Fruit fly (Drosophila melanogaster) whole organism, embryonic: ENCODE measurements around the gene cni.

Experiments used
- Atf-2 ChIP-seq: fragments of 200-800 bp; sonication (Bioruptor generic); optimal IDR thresholded peaks from 2 replicates; lab custom pipeline; 2016; ENCODE audit warnings: missing biosample characterization, missing genetic modification characterization
- Atf6 ChIP-seq: fragments of 200-800 bp; sonication (Bioruptor generic); IDR thresholded peaks from 2 replicates; pipeline ENCODE4 v1.3.6; 2022; ENCODE audit warnings: missing biosample characterization, missing genetic modification characterization
- CG10431 ChIP-seq: fragments of 200-800 bp; sonication (Bioruptor generic); optimal IDR thresholded peaks from 3 replicates; lab custom pipeline; 2018; ENCODE audit warnings: missing biosample characterization, mild to moderate bottlenecking, missing genetic modification characterization
- CG10462 ChIP-seq: fragments of 200-800 bp; sonication (Bioruptor generic); optimal IDR thresholded peaks from 2 replicates; lab custom pipeline; 2016; ENCODE audit warnings: missing biosample characterization, missing genetic modification characterization
- CG10979 ChIP-seq: fragments of 200-800 bp; sonication (Bioruptor generic); optimal IDR thresholded peaks from 2 replicates; lab custom pipeline; 2018; ENCODE audit warnings: missing biosample characterization, mild to moderate bottlenecking, missing genetic modification characterization, moderate library complexity
- CG11093 ChIP-seq: fragments of 200-800 bp; sonication (Bioruptor generic); IDR thresholded peaks from 3 replicates; pipeline ENCODE4 v1.3.6; 2022; ENCODE audit warnings: missing biosample characterization, missing genetic modification characterization
- CG11247 ChIP-seq: fragments of 200-800 bp; sonication (Bioruptor generic); IDR thresholded peaks from 2 replicates; pipeline ENCODE4 v1.3.6; 2022; ENCODE audit warnings: missing biosample characterization, missing genetic modification characterization
- CG11504 ChIP-seq: fragments of 200-800 bp; sonication (Bioruptor generic); optimal IDR thresholded peaks from 3 replicates; lab custom pipeline; 2019; ENCODE audit warnings: missing biosample characterization, mild to moderate bottlenecking, missing genetic modification characterization, moderate library complexity
- CG12071 ChIP-seq: fragments of 200-800 bp; sonication (Bioruptor generic); optimal IDR thresholded peaks from 3 replicates; lab custom pipeline; 2018; ENCODE audit warnings: missing biosample characterization, mild to moderate bottlenecking, missing genetic modification characterization
- CG15073 ChIP-seq: fragments of 200-800 bp; sonication (Bioruptor generic); optimal IDR thresholded peaks from 2 replicates; lab custom pipeline; 2016; ENCODE audit warnings: missing biosample characterization, missing genetic modification characterization
- CG15601 ChIP-seq: fragments of 200-800 bp; sonication (Bioruptor generic); optimal IDR thresholded peaks from 3 replicates; lab custom pipeline; 2019; ENCODE audit warnings: missing biosample characterization, mild to moderate bottlenecking, missing genetic modification characterization, moderate library complexity
- CG1603 ChIP-seq: fragments of 200-800 bp; sonication (Bioruptor generic); optimal IDR thresholded peaks from 2 replicates; lab custom pipeline; 2019; ENCODE audit warnings: missing biosample characterization, mild to moderate bottlenecking, missing genetic modification characterization, moderate library complexity
- CG18011 ChIP-seq: fragments of 200-800 bp; sonication (Bioruptor generic); optimal IDR thresholded peaks from 2 replicates; lab custom pipeline; 2017; ENCODE audit warnings: missing biosample characterization, missing genetic modification characterization, mild to moderate bottlenecking, moderate library complexity, missing genotype
- CG18262 ChIP-seq: fragments of 200-800 bp; optimal IDR thresholded peaks from 3 replicates; lab custom pipeline; 2019; ENCODE audit warnings: missing biosample characterization, mild to moderate bottlenecking, missing genetic modification characterization, moderate library complexity
- CG2712 ChIP-seq: fragments of 200-800 bp; optimal IDR thresholded peaks from 3 replicates; lab custom pipeline; 2019; ENCODE audit warnings: missing biosample characterization, mild to moderate bottlenecking, missing genetic modification characterization, moderate library complexity
- CG31365 ChIP-seq: fragments of 200-800 bp; sonication (Bioruptor generic); optimal IDR thresholded peaks from 2 replicates; lab custom pipeline; 2018; ENCODE audit warnings: missing biosample characterization, mild to moderate bottlenecking, missing genetic modification characterization
- CG31388 ChIP-seq: fragments of 200-800 bp; sonication (Bioruptor generic); optimal IDR thresholded peaks from 2 replicates; lab custom pipeline; 2016; ENCODE audit warnings: missing biosample characterization, missing genetic modification characterization
- CG32772 ChIP-seq: fragments of 200-800 bp; sonication (Bioruptor generic); IDR thresholded peaks from 2 replicates; pipeline ENCODE4 v1.3.6; 2022; ENCODE audit warnings: missing biosample characterization, missing genetic modification characterization
- CG4424 ChIP-seq: fragments of 200-800 bp; sonication (Bioruptor generic); optimal IDR thresholded peaks from 3 replicates; lab custom pipeline; 2016; ENCODE audit warnings: missing biosample characterization, missing genetic modification characterization
- CG6813 ChIP-seq: fragments of 200-800 bp; sonication (Bioruptor generic); optimal IDR thresholded peaks from 2 replicates; lab custom pipeline; 2017; ENCODE audit warnings: missing biosample characterization, missing genetic modification characterization, mild to moderate bottlenecking, moderate library complexity, missing genetic modification reagents
- CG7357 ChIP-seq: fragments of 200-800 bp; sonication (Bioruptor generic); IDR thresholded peaks from 3 replicates; pipeline ENCODE4 v1.3.6; 2022; ENCODE audit warnings: missing biosample characterization, missing genetic modification characterization
- CG7839 ChIP-seq: fragments of 200-800 bp; sonication (Bioruptor generic); optimal IDR thresholded peaks from 3 replicates; lab custom pipeline; 2018; ENCODE audit warnings: missing biosample characterization, mild to moderate bottlenecking, missing genetic modification characterization, moderate library complexity
- CG9932 ChIP-seq: fragments of 200-800 bp; sonication (Bioruptor generic); IDR thresholded peaks from 2 replicates; pipeline ENCODE4 v1.3.6; 2022; ENCODE audit warnings: missing biosample characterization, missing genetic modification characterization
- CrebB ChIP-seq: fragments of 200-800 bp; sonication (Bioruptor generic); optimal IDR thresholded peaks from 3 replicates; lab custom pipeline; 2018; ENCODE audit warnings: missing biosample characterization, mild to moderate bottlenecking, missing genetic modification characterization
- Dbx ChIP-seq: fragments of 200-800 bp; sonication (Bioruptor generic); IDR thresholded peaks from 3 replicates; pipeline ENCODE4 v1.3.6; 2022; ENCODE audit warnings: missing biosample characterization, missing genetic modification characterization
- Deaf1 ChIP-seq: fragments of 200-800 bp; optimal IDR thresholded peaks from 3 replicates; lab custom pipeline; 2019; ENCODE audit warnings: missing biosample characterization, mild to moderate bottlenecking, missing genetic modification characterization, moderate library complexity
- Drgx ChIP-seq: fragments of 200-800 bp; sonication (Bioruptor generic); IDR thresholded peaks from 2 replicates; pipeline ENCODE4 v1.3.6; 2022; ENCODE audit warnings: missing biosample characterization, missing genetic modification characterization
- E2f1 ChIP-seq: fragments of 200-800 bp; sonication (Bioruptor generic); IDR thresholded peaks from 2 replicates; pipeline ENCODE4 v1.3.6; 2022; ENCODE audit warnings: missing biosample characterization, missing genetic modification characterization
- Fer1 ChIP-seq: fragments of 200-800 bp; sonication (Bioruptor generic); optimal IDR thresholded peaks from 2 replicates; lab custom pipeline; 2017; ENCODE audit warnings: missing biosample characterization, mild to moderate bottlenecking, missing genetic modification characterization
- GATAe ChIP-seq: fragments of 200-800 bp; sonication (Bioruptor generic); conservative IDR thresholded peaks from 2 replicates; pipeline ENCODE4 v1.3.6; 2022; ENCODE audit warnings: missing biosample characterization, missing genetic modification characterization
- HLH3B ChIP-seq: fragments of 200-800 bp; sonication (Bioruptor generic); IDR thresholded peaks from 2 replicates; pipeline ENCODE4 v1.3.6; 2022; ENCODE audit warnings: missing biosample characterization, missing genetic modification characterization
- HmgZ ChIP-seq: fragments of 200-800 bp; sonication (Bioruptor generic); optimal IDR thresholded peaks from 2 replicates; lab custom pipeline; 2018; ENCODE audit warnings: missing biosample characterization, mild to moderate bottlenecking, missing genetic modification characterization
- Opbp ChIP-seq: fragments of 200-800 bp; sonication (Bioruptor generic); IDR thresholded peaks from 3 replicates; pipeline ENCODE4 v1.3.6; 2022; ENCODE audit warnings: missing biosample characterization, missing genetic modification characterization; ENCODE audit not compliant: partially characterized antibody
- PHDP ChIP-seq: fragments of 200-800 bp; sonication (Bioruptor generic); optimal IDR thresholded peaks from 3 replicates; lab custom pipeline; 2018; ENCODE audit warnings: missing biosample characterization, mild to moderate bottlenecking, missing genetic modification characterization, moderate library complexity
- ac ChIP-seq: fragments of 200-800 bp; sonication (Bioruptor generic); optimal IDR thresholded peaks from 3 replicates; lab custom pipeline; 2017; ENCODE audit warnings: missing biosample characterization, mild to moderate bottlenecking, missing genetic modification characterization
- ash1 ChIP-seq: fragments of 200-800 bp; sonication (Bioruptor generic); optimal IDR thresholded peaks from 2 replicates; lab custom pipeline; 2018; ENCODE audit warnings: missing biosample characterization, mild to moderate bottlenecking, missing genetic modification characterization
- bcd ChIP-seq: fragments of 200-800 bp; sonication (Bioruptor generic); optimal IDR thresholded peaks from 2 replicates; lab custom pipeline; 2017; ENCODE audit warnings: missing biosample characterization, mild to moderate bottlenecking, missing genetic modification characterization
- bowl ChIP-seq: fragments of 200-800 bp; sonication (Bioruptor generic); IDR thresholded peaks from 2 replicates; pipeline ENCODE4 v1.3.6; 2022; ENCODE audit warnings: missing biosample characterization, missing genetic modification characterization
- btn ChIP-seq: fragments of 200-800 bp; sonication (Bioruptor generic); optimal IDR thresholded peaks from 2 replicates; lab custom pipeline; 2016; ENCODE audit warnings: missing biosample characterization, missing genetic modification characterization
- cwo ChIP-seq: fragments of 200-800 bp; sonication (Bioruptor generic); optimal IDR thresholded peaks from 3 replicates; lab custom pipeline; 2017; ENCODE audit warnings: missing biosample characterization, missing genetic modification characterization, mild to moderate bottlenecking, moderate library complexity, missing genetic modification reagents
- esg ChIP-seq: fragments of 200-800 bp; sonication (Bioruptor generic); conservative IDR thresholded peaks from 2 replicates; pipeline ENCODE4 v1.3.6; 2022; ENCODE audit warnings: missing biosample characterization, missing genetic modification characterization
- exex ChIP-seq: fragments of 200-800 bp; sonication (Bioruptor generic); optimal IDR thresholded peaks from 4 replicates; lab custom pipeline; 2018; ENCODE audit warnings: missing biosample characterization, mild to moderate bottlenecking, missing genetic modification characterization, moderate library complexity
- fd3F ChIP-seq: fragments of 200-800 bp; sonication (Bioruptor generic); optimal IDR thresholded peaks from 2 replicates; lab custom pipeline; 2018; ENCODE audit warnings: missing biosample characterization, mild to moderate bottlenecking, missing genetic modification characterization, moderate library complexity
- gcm ChIP-seq: fragments of 200-800 bp; sonication (Bioruptor generic); optimal IDR thresholded peaks from 2 replicates; lab custom pipeline; 2019; ENCODE audit warnings: missing biosample characterization, mild to moderate bottlenecking, missing genetic modification characterization, moderate library complexity
- h ChIP-seq: fragments of >200 bp; optimal IDR thresholded peaks from 2 replicates; lab custom pipeline; 2017
- mld ChIP-seq: fragments of 200-800 bp; sonication (Bioruptor generic); IDR thresholded peaks from 3 replicates; pipeline ENCODE4 v1.3.6; 2022; ENCODE audit warnings: missing biosample characterization, missing genetic modification characterization; ENCODE audit not compliant: partially characterized antibody
- nau ChIP-seq: fragments of 200-800 bp; sonication (Bioruptor generic); optimal IDR thresholded peaks from 3 replicates; lab custom pipeline; 2017; ENCODE audit warnings: missing biosample characterization, mild to moderate bottlenecking, missing genetic modification characterization, missing genetic modification reagents
- nmo ChIP-seq: fragments of 200-800 bp; sonication (Bioruptor generic); optimal IDR thresholded peaks from 2 replicates; lab custom pipeline; 2018; ENCODE audit warnings: missing biosample characterization, mild to moderate bottlenecking, missing genetic modification characterization, moderate library complexity
- p53 ChIP-seq: fragments of 200-800 bp; sonication (Bioruptor generic); optimal IDR thresholded peaks from 2 replicates; lab custom pipeline; 2016; ENCODE audit warnings: missing biosample characterization, missing genetic modification characterization
- usp ChIP-seq: fragments of >200 bp; optimal IDR thresholded peaks from 2 replicates; lab custom pipeline; 2017; ENCODE audit warnings: missing biosample characterization, missing genetic modification characterization
- yki ChIP-seq: fragments of >200 bp; optimal IDR thresholded peaks from 3 replicates; lab custom pipeline; 2018

cni gene

DNA sequence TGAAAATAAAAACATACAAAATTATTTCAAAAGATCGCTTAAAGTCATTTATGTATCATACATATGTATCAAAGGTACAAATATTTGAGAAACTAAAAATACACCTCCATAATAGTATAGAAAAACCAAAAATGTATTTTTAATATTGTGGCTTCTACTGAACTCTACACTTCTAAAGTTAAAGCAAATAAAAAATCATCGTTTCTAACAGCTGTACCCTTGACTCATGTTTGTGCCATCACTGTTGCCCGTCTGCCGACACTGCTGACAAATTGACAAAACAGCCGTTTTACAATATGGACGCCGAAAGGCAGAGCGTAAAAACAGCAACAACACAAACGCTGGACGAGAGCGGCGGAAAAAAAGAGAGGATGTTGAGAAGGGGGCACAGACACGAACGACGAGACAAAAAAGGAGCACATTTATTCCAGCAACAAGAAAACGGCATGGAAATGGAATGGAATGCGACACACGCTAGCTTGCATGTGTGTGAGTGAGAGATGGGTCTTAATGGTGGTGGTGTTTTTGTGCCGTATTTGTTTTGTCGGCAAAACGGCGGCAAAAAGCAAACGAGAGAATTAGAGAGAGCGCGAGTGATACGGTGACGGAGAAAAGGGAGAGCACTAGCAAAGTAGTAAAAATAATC is 24.0 kb downstream of the cni start (continued):
- peak; percentile 48 for TF ChIP-seq ash1 (GFP tag; lab: Kevin White, UChicago)
- peak; percentile 44 for TF ChIP-seq exex (tag; lab: Kevin White, UChicago)
- peak; percentile 78 for TF ChIP-seq gcm (GFP tag; lab: Kevin White, UChicago)
- peak; percentile 59 for TF ChIP-seq HmgZ (tag; lab: Kevin White, UChicago)
- peak; percentile 19 for TF ChIP-seq Atf-2
- TF ChIP-seq Fer1, result peak; percentile 86
- TF ChIP-seq Opbp (GFP tag; lab: Robert Waterston, UW), result no peak
- TF ChIP-seq cwo (GFP tag; lab: Kevin White, UChicago), result peak; percentile 86
- peak; percentile 68 for TF ChIP-seq CG15601 (tag; lab: Kevin White, UChicago)
- TF ChIP-seq fd3F (GFP tag; lab: Kevin White, UChicago), result peak; percentile 76
- no peak for TF ChIP-seq CG31388 (GFP tag; lab: Kevin White, UChicago)
- TF ChIP-seq CG15073 (GFP tag; lab: Kevin White, UChicago), result peak; percentile 98
- TF ChIP-seq p53 (GFP tag; lab: Kevin White, UChicago), result no peak
- TF ChIP-seq PHDP (tag; lab: Kevin White, UChicago), result peak; percentile 88
- no peak for TF ChIP-seq GATAe (GFP tag; lab: Robert Waterston, UW)
- peak; percentile 78 for TF ChIP-seq CG12071
- no peak for TF ChIP-seq Dbx
- peak; percentile 66; the same call in 2 of the 3 replicates for TF ChIP-seq CG11093 (GFP tag; lab: Robert Waterston, UW)
- TF ChIP-seq CG10462, result peak; percentile 71
- TF ChIP-seq CG11504 (tag; lab: Kevin White, UChicago), result peak; percentile 87
- no peak for TF ChIP-seq Drgx (GFP tag; lab: Robert Waterston, UW)
- no peak for TF ChIP-seq CG11247 (GFP tag; lab: Robert Waterston, UW)
- TF ChIP-seq E2f1 (GFP tag; lab: Robert Waterston, UW), result no peak
- peak; percentile 87 for TF ChIP-seq CG7839 (tag; lab: Kevin White, UChicago)
- peak; percentile 85 for TF ChIP-seq CG4424 (GFP tag; lab: Kevin White, UChicago)
- no peak for TF ChIP-seq Atf6
- TF ChIP-seq Deaf1, result peak; percentile 67
- no peak for TF ChIP-seq CG10431 (GFP tag; lab: Kevin White, UChicago)
- peak; percentile 85 for TF ChIP-seq CG10979 (tag; lab: Kevin White, UChicago)
- TF ChIP-seq CG7357 (GFP tag; lab: Robert Waterston, UW), result peak; percentile 73; the same call in 1 of the 3 replicates
- TF ChIP-seq nmo (GFP tag; lab: Kevin White, UChicago), result peak; percentile 83
- peak; percentile 71 for TF ChIP-seq CrebB (tag; lab: Kevin White, UChicago)
- no peak for TF ChIP-seq btn (GFP tag; lab: Kevin White, UChicago)
- no peak for TF ChIP-seq CG32772 (GFP tag; lab: Robert Waterston, UW)
- peak; percentile 53 for TF ChIP-seq CG31365 (tag; lab: Kevin White, UChicago)
- TF ChIP-seq CG1603, result peak; percentile 61
- no peak for TF ChIP-seq mld (GFP tag; lab: Robert Waterston, UW)
- no peak for TF ChIP-seq h (lab: Kevin White, UChicago)
- TF ChIP-seq CG9932, result no peak
- TF ChIP-seq esg (GFP tag; lab: Robert Waterston, UW), result no peak
- no peak for TF ChIP-seq usp
- no peak for TF ChIP-seq yki (lab: Kevin White, UChicago)
- no peak for TF ChIP-seq HLH3B (GFP tag; lab: Robert Waterston, UW)
- TF ChIP-seq CG18262 (tag; lab: Kevin White, UChicago), result peak; percentile 91
- TF ChIP-seq bcd (GFP tag; lab: Kevin White, UChicago), result peak; percentile 84
- TF ChIP-seq CG6813 (GFP tag; lab: Kevin White, UChicago), result peak; percentile 61
- TF ChIP-seq bowl (GFP tag; lab: Robert Waterston, UW), result no peak
- peak; percentile 83 for TF ChIP-seq nau (GFP tag; lab: Kevin White, UChicago)
- TF ChIP-seq CG18011 (GFP tag; lab: Kevin White, UChicago), result peak; percentile 73
- no peak for TF ChIP-seq ac (GFP tag; lab: Kevin White, UChicago)
- TF ChIP-seq CG2712 (tag; lab: Kevin White, UChicago), result peak; percentile 90
